Fruit fly (Drosophila melanogaster) whole organism, pupa: ENCODE data around the gene Cpr5C.

Experiments
- CG10348 ChIP-seq: fragments of 200-800 bp; sonication (Bioruptor generic); IDR thresholded peaks from 2 replicates; pipeline ENCODE4 v1.3.6; 2022; ENCODE audit warnings: missing biosample characterization, missing genetic modification characterization
- CG12605 ChIP-seq: fragments of 200-800 bp; sonication (Bioruptor generic); IDR thresholded peaks from 2 replicates; pipeline ENCODE4 v1.3.6; 2022; ENCODE audit warnings: missing biosample characterization, missing genetic modification characterization
- CG13204 ChIP-seq: fragments of 200-800 bp; sonication (Bioruptor generic); optimal IDR thresholded peaks from 2 replicates; lab custom pipeline; 2018; ENCODE audit warnings: missing biosample characterization, mild to moderate bottlenecking, missing genetic modification characterization, moderate library complexity
- CG14655 ChIP-seq: fragments of 200-800 bp; sonication (Bioruptor generic); optimal IDR thresholded peaks from 3 replicates; lab custom pipeline; 2017; ENCODE audit warnings: mild to moderate bottlenecking, missing biosample characterization, missing genetic modification reagents, missing genetic modification characterization
- CG15710 ChIP-seq: fragments of 200-800 bp; sonication (Bioruptor generic); optimal IDR thresholded peaks from 2 replicates; lab custom pipeline; 2018; ENCODE audit warnings: missing biosample characterization, mild to moderate bottlenecking, missing genetic modification characterization, moderate library complexity
- CG17806 ChIP-seq: fragments of 200-800 bp; sonication (Bioruptor generic); optimal IDR thresholded peaks from 2 replicates; lab custom pipeline; 2018; ENCODE audit warnings: missing biosample characterization, mild to moderate bottlenecking, missing genetic modification characterization, moderate library complexity
- CG32121 ChIP-seq: fragments of 200-800 bp; sonication (Bioruptor generic); IDR thresholded peaks from 2 replicates; pipeline ENCODE4 v1.3.6; 2022; ENCODE audit warnings: missing biosample characterization, missing genetic modification characterization
- CG34367 ChIP-seq: fragments of 200-800 bp; sonication (Bioruptor generic); optimal IDR thresholded peaks from 2 replicates; lab custom pipeline; 2018; ENCODE audit warnings: missing biosample characterization, mild to moderate bottlenecking, missing genetic modification characterization
- CG4496 ChIP-seq: fragments of 200-800 bp; sonication (Bioruptor generic); IDR thresholded peaks from 3 replicates; pipeline ENCODE4 v1.3.6; 2022; ENCODE audit warnings: missing biosample characterization, missing genetic modification characterization
- CG8159 ChIP-seq: fragments of 200-800 bp; sonication (Bioruptor generic); optimal IDR thresholded peaks from 3 replicates; lab custom pipeline; 2018; ENCODE audit warnings: missing biosample characterization, mild to moderate bottlenecking, missing genetic modification characterization, moderate library complexity
- CG8301 ChIP-seq: fragments of 200-800 bp; sonication (Bioruptor generic); optimal IDR thresholded peaks from 2 replicates; lab custom pipeline; 2018; ENCODE audit warnings: missing biosample characterization, mild to moderate bottlenecking, missing genetic modification characterization
- CG9948 ChIP-seq: fragments of 200-800 bp; sonication (Bioruptor generic); optimal IDR thresholded peaks from 2 replicates; lab custom pipeline; 2018; ENCODE audit warnings: missing biosample characterization, mild to moderate bottlenecking, missing genetic modification characterization, moderate library complexity
- D1 ChIP-seq: fragments of 200-800 bp; sonication (Bioruptor generic); optimal IDR thresholded peaks from 2 replicates; lab custom pipeline; 2018; ENCODE audit warnings: missing biosample characterization, mild to moderate bottlenecking, missing genetic modification characterization, moderate library complexity
- EcR ChIP-seq: fragments of 200-800 bp; sonication (Bioruptor generic); optimal IDR thresholded peaks from 3 replicates; lab custom pipeline; 2019; ENCODE audit warnings: missing biosample characterization, missing genetic modification characterization, mild to moderate bottlenecking, moderate library complexity, missing genetic modification reagents
- Ets98B ChIP-seq: fragments of 200-800 bp; sonication (Bioruptor generic); IDR thresholded peaks from 2 replicates; pipeline ENCODE4 v1.3.6; 2022; ENCODE audit warnings: missing biosample characterization, missing genetic modification characterization
- Pif1A ChIP-seq: fragments of 200-800 bp; sonication (Bioruptor generic); optimal IDR thresholded peaks from 3 replicates; lab custom pipeline; 2016; ENCODE audit warnings: missing biosample characterization, missing genetic modification characterization
- Pif1B ChIP-seq: fragments of 200-800 bp; sonication (Bioruptor generic); optimal IDR thresholded peaks from 3 replicates; lab custom pipeline; 2016; ENCODE audit warnings: missing biosample characterization, missing genetic modification characterization
- Snoo ChIP-seq: fragments of 200-800 bp; sonication (Bioruptor generic); optimal IDR thresholded peaks from 3 replicates; lab custom pipeline; 2017; ENCODE audit warnings: missing biosample characterization, mild to moderate bottlenecking, missing genetic modification characterization, inconsistent platforms
- fd96Ca ChIP-seq: fragments of 200-800 bp; sonication (Bioruptor generic); IDR thresholded peaks from 3 replicates; pipeline ENCODE4 v1.3.6; 2022; ENCODE audit warnings: missing biosample characterization, missing genetic modification characterization
- gl ChIP-seq: fragments of 200-800 bp; sonication (Bioruptor generic); optimal IDR thresholded peaks from 2 replicates; lab custom pipeline; 2018; ENCODE audit warnings: missing biosample characterization, mild to moderate bottlenecking, missing genetic modification characterization
- rn ChIP-seq: fragments of 200-800 bp; sonication (Bioruptor generic); IDR thresholded peaks from 2 replicates; pipeline ENCODE4 v1.3.6; 2022; ENCODE audit warnings: missing biosample characterization, missing genetic modification characterization

The Cpr5C gene

DNA sequence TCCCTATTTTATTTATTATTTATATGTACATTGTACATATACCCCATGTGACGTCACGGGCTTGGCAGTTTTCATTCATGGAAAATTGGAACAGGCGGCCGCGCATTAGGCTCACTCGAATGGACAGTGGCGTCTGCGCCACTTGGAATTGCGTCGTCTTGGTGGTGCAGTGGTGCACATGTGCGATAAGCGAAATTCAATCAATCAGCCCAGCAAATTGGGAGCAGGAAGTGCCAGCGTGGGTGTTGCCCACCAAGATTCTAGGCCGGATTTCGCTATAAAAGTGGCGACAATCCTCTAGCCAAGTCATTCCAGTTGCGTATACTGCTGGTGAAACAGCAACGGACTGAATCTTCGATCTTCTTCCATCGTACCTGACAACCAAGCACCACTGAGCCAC lies 12.6 kb upstream of the Cpr5C start, which contains the start of gene CG12239:
Gene CG12239 (plus strand): TSS at position 301 of the 400 bp plus-strand sequence.
- no peak for TF ChIP-seq EcR (GFP tag; lab: Kevin White, UChicago)
- no peak for TF ChIP-seq Pif1B (GFP tag; lab: Kevin White, UChicago)
- no peak for TF ChIP-seq rn (GFP tag; lab: Robert Waterston, UW)
- no peak for TF ChIP-seq fd96Ca (GFP tag; lab: Robert Waterston, UW)
- no peak for TF ChIP-seq CG34367 (tag; lab: Kevin White, UChicago)
- TF ChIP-seq CG32121 (GFP tag; lab: Robert Waterston, UW): no peak
- no peak for TF ChIP-seq CG9948 (tag; lab: Kevin White, UChicago)
- TF ChIP-seq CG10348: no peak
- no peak for TF ChIP-seq D1 (tag; lab: Kevin White, UChicago)
- no peak for TF ChIP-seq Pif1A (GFP tag; lab: Kevin White, UChicago)
- no peak for TF ChIP-seq CG17806 (tag; lab: Kevin White, UChicago)
- no peak for TF ChIP-seq Snoo (tag; lab: Kevin White, UChicago)
- TF ChIP-seq CG4496 (GFP tag; lab: Robert Waterston, UW): no peak

DNA sequence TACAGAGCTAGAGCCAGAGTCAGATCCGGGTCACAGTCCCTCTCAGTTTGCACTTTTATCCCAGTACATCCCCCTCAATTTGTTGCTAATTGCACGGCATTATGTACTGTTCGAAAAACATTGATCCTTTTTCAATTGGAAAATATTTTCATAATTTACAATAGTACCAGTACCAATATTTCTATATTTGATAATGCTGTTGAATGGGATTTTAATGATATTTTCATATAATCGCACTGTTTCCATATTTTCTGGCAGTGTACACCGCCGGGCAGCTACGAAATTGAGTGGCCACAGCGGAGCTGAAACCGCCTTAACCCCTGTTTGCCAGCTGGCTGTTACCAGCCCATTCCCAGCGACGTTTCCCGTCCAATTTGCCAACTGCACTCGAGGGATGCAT lies 3.8 kb upstream of the Cpr5C start:
- TF ChIP-seq CG8301 (tag; lab: Kevin White, UChicago) (no peak), CG4496 (GFP tag; lab: Robert Waterston, UW) (peak; percentile 21; the same call in 1 of the 3 replicates)
- TF ChIP-seq, all 21 proteins: peak for 1

DNA sequence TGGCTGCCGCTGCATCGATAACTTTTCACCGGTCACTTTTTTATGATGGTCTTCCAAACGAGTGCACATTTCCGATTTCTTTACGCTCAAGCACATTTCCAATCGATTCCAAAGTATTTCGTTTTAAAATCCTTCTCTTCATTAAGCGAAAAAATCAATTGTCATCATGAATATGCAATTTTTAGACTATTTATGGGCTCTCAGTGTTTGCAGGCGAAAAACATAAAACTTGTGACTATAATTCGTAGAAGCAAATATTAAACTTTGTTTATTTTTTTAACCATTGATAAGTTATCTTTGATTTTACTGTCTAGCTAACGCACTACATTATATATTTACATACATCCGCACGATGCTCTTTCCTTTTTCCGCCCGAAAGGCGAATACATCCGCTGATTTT lies 4.2 kb downstream of the Cpr5C start, which contains the start of gene Prosbeta2R1:
Gene Prosbeta2R1 (plus strand): TSS at position 301 of the 400 bp plus-strand sequence.
- no peak for TF ChIP-seq CG9948 (tag; lab: Kevin White, UChicago)
- TF ChIP-seq CG34367 (tag; lab: Kevin White, UChicago): no peak
- no peak for TF ChIP-seq CG14655 (GFP tag; lab: Kevin White, UChicago)
- TF ChIP-seq Ets98B (GFP tag; lab: Robert Waterston, UW): no peak
- TF ChIP-seq fd96Ca (GFP tag; lab: Robert Waterston, UW): no peak
- TF ChIP-seq D1 (tag; lab: Kevin White, UChicago): no peak
- TF ChIP-seq CG17806 (tag; lab: Kevin White, UChicago): no peak
- TF ChIP-seq CG10348: no peak
- no peak for TF ChIP-seq CG15710 (tag; lab: Kevin White, UChicago)
- no peak for TF ChIP-seq CG13204 (GFP tag; lab: Kevin White, UChicago)
- no peak for TF ChIP-seq CG8159 (tag; lab: Kevin White, UChicago)
- no peak for TF ChIP-seq CG32121 (GFP tag; lab: Robert Waterston, UW)
- TF ChIP-seq Snoo (tag; lab: Kevin White, UChicago): no peak
- no peak for TF ChIP-seq rn (GFP tag; lab: Robert Waterston, UW)
- no peak for TF ChIP-seq CG4496 (GFP tag; lab: Robert Waterston, UW)
- TF ChIP-seq EcR (GFP tag; lab: Kevin White, UChicago): no peak
- TF ChIP-seq, all 21 proteins: peak for 0

DNA sequence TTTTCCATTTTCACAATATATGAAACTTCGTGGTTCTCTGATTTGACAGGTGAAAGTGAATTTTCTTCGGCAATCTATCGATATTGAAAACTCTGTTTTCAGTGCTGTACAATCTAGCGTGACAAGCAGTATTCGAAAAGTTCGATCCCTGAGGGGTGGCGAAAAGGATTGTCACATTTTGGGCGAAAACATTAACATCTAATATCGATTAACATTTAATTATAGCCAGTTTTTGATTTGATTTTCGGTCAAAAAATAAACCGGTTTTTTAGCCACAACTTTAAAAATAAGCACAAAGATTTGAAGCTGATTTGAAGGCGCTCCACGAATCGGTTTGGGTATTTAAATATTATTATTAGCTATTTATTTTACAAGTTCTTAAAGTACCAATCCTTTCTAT lies 8.4 kb downstream of the Cpr5C start, which contains the start of gene CG44329:
Gene CG44329 (minus strand): TSS at position 101 of the 400 bp plus-strand sequence.
- TF ChIP-seq EcR (GFP tag; lab: Kevin White, UChicago) (no peak), CG9948 (tag; lab: Kevin White, UChicago) (no peak), CG8301 (tag; lab: Kevin White, UChicago) (no peak), CG17806 (tag; lab: Kevin White, UChicago) (no peak), D1 (tag; lab: Kevin White, UChicago) (no peak), CG4496 (GFP tag; lab: Robert Waterston, UW) (no peak), CG13204 (GFP tag; lab: Kevin White, UChicago) (no peak), Snoo (tag; lab: Kevin White, UChicago) (no peak), fd96Ca (GFP tag; lab: Robert Waterston, UW) (no peak), CG8159 (tag; lab: Kevin White, UChicago) (no peak), CG15710 (tag; lab: Kevin White, UChicago) (no peak), Pif1A (GFP tag; lab: Kevin White, UChicago) (no peak), CG14655 (GFP tag; lab: Kevin White, UChicago) (no peak), gl (tag; lab: Kevin White, UChicago) (no peak), Pif1B (GFP tag; lab: Kevin White, UChicago) (no peak), CG10348 (no peak)

DNA sequence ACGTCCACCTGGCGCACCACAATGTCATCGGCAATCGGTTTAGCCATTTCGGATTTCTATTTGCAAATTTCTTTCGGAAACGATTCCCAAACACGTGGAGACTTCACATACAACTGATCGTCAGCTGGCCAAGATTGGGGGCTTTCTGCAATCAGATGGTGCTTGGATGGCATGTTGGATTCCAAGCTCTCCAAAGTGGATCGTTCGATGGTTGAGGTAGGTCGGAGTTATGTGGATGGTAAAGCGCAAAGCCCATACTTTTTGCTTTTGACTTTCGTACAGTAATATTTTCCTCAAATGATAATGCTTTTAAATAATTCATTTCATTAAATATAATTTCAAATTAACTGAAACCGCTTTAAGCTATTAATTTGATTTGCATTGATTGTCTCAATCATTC lies 11.2 kb downstream of the Cpr5C start, which contains the start of gene AgmNAT:
Gene AgmNAT (minus strand): TSS at position 101 of the 400 bp plus-strand sequence.
- no peak for TF ChIP-seq CG13204 (GFP tag; lab: Kevin White, UChicago)
- no peak for TF ChIP-seq CG8159 (tag; lab: Kevin White, UChicago)
- TF ChIP-seq fd96Ca (GFP tag; lab: Robert Waterston, UW): no peak
- TF ChIP-seq CG17806 (tag; lab: Kevin White, UChicago): no peak
- TF ChIP-seq CG9948 (tag; lab: Kevin White, UChicago): no peak
- no peak for TF ChIP-seq Snoo (tag; lab: Kevin White, UChicago)
- TF ChIP-seq gl (tag; lab: Kevin White, UChicago): no peak
- no peak for TF ChIP-seq CG10348
- no peak for TF ChIP-seq CG4496 (GFP tag; lab: Robert Waterston, UW)
- no peak for TF ChIP-seq CG34367 (tag; lab: Kevin White, UChicago)
- no peak for TF ChIP-seq EcR (GFP tag; lab: Kevin White, UChicago)
- TF ChIP-seq CG14655 (GFP tag; lab: Kevin White, UChicago): no peak
- no peak for TF ChIP-seq CG12605 (GFP tag; lab: Robert Waterston, UW)
- no peak for TF ChIP-seq Ets98B (GFP tag; lab: Robert Waterston, UW)
- no peak for TF ChIP-seq CG8301 (tag; lab: Kevin White, UChicago)
- TF ChIP-seq D1 (tag; lab: Kevin White, UChicago): no peak
- TF ChIP-seq Pif1A (GFP tag; lab: Kevin White, UChicago): no peak
- no peak for TF ChIP-seq CG15710 (tag; lab: Kevin White, UChicago)
- TF ChIP-seq Pif1B (GFP tag; lab: Kevin White, UChicago): no peak
